Worm (Caenorhabditis elegans): ENCODE measurements around the gene nspb-9.

Gene nspb-9

ce11 chrII:14608508-14608907, 27.8 kb downstream of the nspb-9 start:
- TF ChIP-seq ama-1 (optimal IDR thresholded peaks at IDR 0.05) (peak; percentile 40), ama-1 (GFP tag; optimal IDR thresholded peaks at IDR 0.05) (no peak), F57A8.1 (GFP tag; optimal IDR thresholded peaks at IDR 0.05) (no peak)

ce11 chrII:14609297-14609937, 28.8 kb downstream of the nspb-9 start:
- TF ChIP-seq F52B5.7 (tag; optimal IDR thresholded peaks at IDR 0.05) (peak; percentile 1), egl-44 (GFP tag; IDR thresholded peaks at IDR 0.05) (no peak), him-1 (tag; optimal IDR thresholded peaks at IDR 0.05) (no peak), efl-1 (GFP tag; optimal IDR thresholded peaks at IDR 0.05) (no peak)

- TF ChIP-seq ama-1 (optimal IDR thresholded peaks at IDR 0.05) (peak; percentile 35), ama-1 (GFP tag; optimal IDR thresholded peaks at IDR 0.05) (no peak), mel-28 (tag; optimal IDR thresholded peaks at IDR 0.05; ENCODE audit: borderline replicate concordance) (no peak)
These were observed 30.0 kb downstream of the nspb-9 start for ce11 chrII:14610492-14611142.

ce11 chrII:14611307-14611706, 30.6 kb downstream of the nspb-9 start:
- TF ChIP-seq egl-44 (GFP tag; IDR thresholded peaks at IDR 0.05), result no peak
- no peak for TF ChIP-seq hlh-12 (tag; optimal IDR thresholded peaks at IDR 0.05)
- no peak for TF ChIP-seq nhr-90 (tag; optimal IDR thresholded peaks at IDR 0.05)
- TF ChIP-seq ztf-6 (GFP tag; IDR thresholded peaks at IDR 0.05), result no peak
- TF ChIP-seq xnd-1 (tag; optimal IDR thresholded peaks at IDR 0.05), result no peak
- TF ChIP-seq ztf-28 (GFP tag; IDR thresholded peaks at IDR 0.05), result no peak
- TF ChIP-seq F52B5.7 (tag; optimal IDR thresholded peaks at IDR 0.05), result no peak
- no peak for TF ChIP-seq ztf-25 (GFP tag; IDR thresholded peaks at IDR 0.05)
- no peak for TF ChIP-seq efl-1 (GFP tag; optimal IDR thresholded peaks at IDR 0.05)

ce11 chrII:14615735-14616134, 35.1 kb downstream of the nspb-9 start, which contains the start of gene mltn-9:
Gene mltn-9 (plus strand): TSS chrII:14616035.
- TF ChIP-seq ekl-4 (GFP tag; IDR thresholded peaks at IDR 0.05) (no peak), lag-1 (GFP tag; IDR thresholded peaks at IDR 0.05) (no peak), sptf-2 (GFP tag; optimal IDR thresholded peaks at IDR 0.05) (no peak), aptf-2 (GFP tag; conservative IDR thresholded peaks at IDR 0.05) (no peak)

- TF ChIP-seq C17E4.6 (GFP tag; IDR thresholded peaks at IDR 0.05), result no peak
- TF ChIP-seq ztf-22 (GFP tag; optimal IDR thresholded peaks at IDR 0.05), result no peak
- TF ChIP-seq madf-8 (GFP tag; conservative IDR thresholded peaks at IDR 0.05), result no peak
- TF ChIP-seq K11D2.4 (GFP tag; IDR thresholded peaks at IDR 0.05), result no peak
- no peak for TF ChIP-seq zfh-2 (GFP tag; conservative IDR thresholded peaks at IDR 0.05)
- no peak for TF ChIP-seq ztf-25 (GFP tag; IDR thresholded peaks at IDR 0.05)
- no peak for TF ChIP-seq unc-62 (GFP tag; optimal IDR thresholded peaks at IDR 0.05)
- TF ChIP-seq nfya-2 (GFP tag; IDR thresholded peaks at IDR 0.05), result no peak
These were observed 35.7 kb downstream of the nspb-9 start for ce11 chrII:14616402-14616801.

- peak; percentile 87; the same call in 1 of the 2 replicates for TF ChIP-seq ztf-25 (GFP tag; IDR thresholded peaks at IDR 0.05)
- TF ChIP-seq egl-44 (GFP tag; IDR thresholded peaks at IDR 0.05), result peak; percentile 66; the same call in 1 of the 2 replicates
- TF ChIP-seq aptf-3 (GFP tag; IDR thresholded peaks at IDR 0.05), result peak; percentile 66; the same call in 1 of the 2 replicates
- peak; percentile 40 for TF ChIP-seq hrde-1 (tag; optimal IDR thresholded peaks at IDR 0.05; ENCODE audit: borderline replicate concordance)
- TF ChIP-seq B0019.2 (GFP tag; conservative IDR thresholded peaks at IDR 0.05), result 0 out of 2 replicates have a peak, but pooled peaks have one; percentile 14
- no peak for TF ChIP-seq ama-1 (optimal IDR thresholded peaks at IDR 0.05)
- TF ChIP-seq ama-1 (GFP tag; optimal IDR thresholded peaks at IDR 0.05), result peak in 1 of 2 experiments; percentile 34
- peak; percentile 89 for TF ChIP-seq nfyb-1 (GFP tag; IDR thresholded peaks at IDR 0.05)
- TF ChIP-seq lsy-27 (tag; optimal IDR thresholded peaks at IDR 0.05; ENCODE audit: borderline replicate concordance, insufficient read depth), result peak; percentile 3
- TF ChIP-seq hmg-20 (GFP tag; IDR thresholded peaks at IDR 0.05), result 0 out of 2 replicates have a peak, but pooled peaks have one; percentile 25
- peak; percentile 8 for TF ChIP-seq sptf-2 (GFP tag; optimal IDR thresholded peaks at IDR 0.05)
- peak; percentile 44 for TF ChIP-seq lsl-1 (GFP tag; optimal IDR thresholded peaks at IDR 0.05)
- TF ChIP-seq snpc-3.4 (tag; optimal IDR thresholded peaks at IDR 0.05), result peak; percentile 55
- no peak for TF ChIP-seq ccch-3 (GFP tag; optimal IDR thresholded peaks at IDR 0.05)
- no peak for TF ChIP-seq unc-62 (GFP tag; optimal IDR thresholded peaks at IDR 0.05)
- peak in 1 of 2 experiments; percentile 26 for TF ChIP-seq let-607 (tag; optimal IDR thresholded peaks at IDR 0.05)
These were observed 36.3 kb downstream of the nspb-9 start for ce11 chrII:14616927-14617326.

All from whole organism, young adult.